Fruit fly (Drosophila melanogaster) whole organism, embryonic: ENCODE measurements around the gene Prat.
A peak's percentile ranks its signal among the peaks of the same experiment; 100 is the strongest.

ENCODE experiments used
- CG10366 ChIP-seq: fragments of 200-800 bp; sonication (Bioruptor generic); IDR thresholded peaks from 2 replicates; pipeline ENCODE4 v1.3.6; 2022; ENCODE audit warnings: missing biosample characterization, missing genetic modification characterization
- CG11085 ChIP-seq: fragments of 200-800 bp; sonication (Bioruptor generic); IDR thresholded peaks from 2 replicates; pipeline ENCODE4 v1.3.6; 2022; ENCODE audit warnings: missing biosample characterization, missing genetic modification characterization
- CG11504 ChIP-seq: fragments of 200-800 bp; sonication (Bioruptor generic); optimal IDR thresholded peaks from 3 replicates; lab custom pipeline; 2019; ENCODE audit warnings: missing biosample characterization, mild to moderate bottlenecking, missing genetic modification characterization, moderate library complexity
- CG11696 ChIP-seq: fragments of 200-800 bp; sonication (Bioruptor generic); IDR thresholded peaks from 2 replicates; pipeline ENCODE4 v1.3.6; 2022; ENCODE audit warnings: missing biosample characterization, missing genetic modification characterization
- CG12155 ChIP-seq: fragments of 200-800 bp; sonication (Bioruptor generic); optimal IDR thresholded peaks from 3 replicates; lab custom pipeline; 2016; ENCODE audit warnings: missing biosample characterization, missing genetic modification characterization
- CG14050 ChIP-seq: fragments of 200-800 bp; sonication (Bioruptor generic); IDR thresholded peaks from 3 replicates; pipeline ENCODE4 v1.3.6; 2022; ENCODE audit warnings: missing biosample characterization, missing genetic modification characterization
- CG15011 ChIP-seq: fragments of 200-800 bp; sonication (Bioruptor generic); optimal IDR thresholded peaks from 3 replicates; lab custom pipeline; 2018; ENCODE audit warnings: missing biosample characterization, mild to moderate bottlenecking, missing genetic modification characterization
- CG17612 ChIP-seq: fragments of 200-800 bp; sonication (Bioruptor generic); IDR thresholded peaks from 2 replicates; pipeline ENCODE4 v1.3.6; 2022; ENCODE audit warnings: missing biosample characterization, missing genetic modification characterization
- CG18599 ChIP-seq: fragments of 200-800 bp; sonication (Bioruptor generic); optimal IDR thresholded peaks from 3 replicates; lab custom pipeline; 2017; ENCODE audit warnings: missing biosample characterization, missing genetic modification characterization, mild to moderate bottlenecking, moderate library complexity, missing genetic modification reagents
- CG2116 ChIP-seq: fragments of 200-800 bp; sonication (Bioruptor generic); optimal IDR thresholded peaks from 3 replicates; lab custom pipeline; 2018; ENCODE audit warnings: missing biosample characterization, mild to moderate bottlenecking, missing genetic modification characterization
- CG3163 ChIP-seq: fragments of 200-800 bp; sonication (Bioruptor generic); optimal IDR thresholded peaks from 3 replicates; lab custom pipeline; 2016; ENCODE audit warnings: missing biosample characterization, missing genetic modification characterization
- CG3995 ChIP-seq: fragments of 200-800 bp; sonication (Bioruptor generic); optimal IDR thresholded peaks from 3 replicates; lab custom pipeline; 2016; ENCODE audit warnings: missing biosample characterization, missing genetic modification characterization
- CG4730 ChIP-seq: fragments of 200-800 bp; sonication (Bioruptor generic); IDR thresholded peaks from 2 replicates; pipeline ENCODE4 v1.3.6; 2022; ENCODE audit warnings: missing biosample characterization, missing genetic modification characterization
- CG5953 ChIP-seq: fragments of 200-800 bp; sonication (Bioruptor generic); IDR thresholded peaks from 2 replicates; pipeline ENCODE4 v1.3.6; 2022; ENCODE audit warnings: missing biosample characterization, missing genetic modification characterization
- CG6765 ChIP-seq: fragments of 200-800 bp; sonication (Bioruptor generic); optimal IDR thresholded peaks from 3 replicates; lab custom pipeline; 2017; ENCODE audit warnings: missing biosample characterization, mild to moderate bottlenecking, missing genetic modification characterization
- CG7372 ChIP-seq: fragments of 200-800 bp; sonication (Bioruptor generic); IDR thresholded peaks from 2 replicates; pipeline ENCODE4 v1.3.6; 2022; ENCODE audit warnings: missing biosample characterization, missing genetic modification characterization
- CG7786 ChIP-seq: fragments of 200-800 bp; sonication (Bioruptor generic); optimal IDR thresholded peaks from 2 replicates; lab custom pipeline; 2016; ENCODE audit warnings: missing biosample characterization, missing genetic modification characterization
- CG7839 ChIP-seq: fragments of 200-800 bp; sonication (Bioruptor generic); optimal IDR thresholded peaks from 3 replicates; lab custom pipeline; 2018; ENCODE audit warnings: missing biosample characterization, mild to moderate bottlenecking, missing genetic modification characterization, moderate library complexity
- CG8359 ChIP-seq: fragments of 200-800 bp; sonication (Bioruptor generic); optimal IDR thresholded peaks from 2 replicates; lab custom pipeline; 2017; ENCODE audit warnings: missing biosample characterization, mild to moderate bottlenecking, missing genetic modification characterization, borderline replicate concordance
- CG9215 ChIP-seq: fragments of 200-800 bp; sonication (Bioruptor generic); IDR thresholded peaks from 2 replicates; pipeline ENCODE4 v1.3.6; 2022; ENCODE audit warnings: missing biosample characterization, missing genetic modification characterization
- CkIIα-i1 ChIP-seq: fragments of 200-800 bp; sonication (Bioruptor generic); IDR thresholded peaks from 2 replicates; pipeline ENCODE4 v1.3.6; 2022; ENCODE audit warnings: missing biosample characterization, missing genetic modification characterization
- CrebB ChIP-seq: fragments of 200-800 bp; sonication (Bioruptor generic); optimal IDR thresholded peaks from 3 replicates; lab custom pipeline; 2018; ENCODE audit warnings: missing biosample characterization, mild to moderate bottlenecking, missing genetic modification characterization
- E2f2 ChIP-seq: fragments of 200-800 bp; sonication (Bioruptor generic); IDR thresholded peaks from 2 replicates; pipeline ENCODE4 v1.3.6; 2022; ENCODE audit warnings: missing biosample characterization, missing genetic modification characterization
- Ets97D ChIP-seq: fragments of 200-800 bp; sonication (Bioruptor generic); optimal IDR thresholded peaks from 3 replicates; lab custom pipeline; 2016; ENCODE audit warnings: missing biosample characterization, missing genetic modification characterization
- Fer2 ChIP-seq: fragments of 200-800 bp; sonication (Bioruptor generic); optimal IDR thresholded peaks from 2 replicates; lab custom pipeline; 2018; ENCODE audit warnings: missing biosample characterization, mild to moderate bottlenecking, missing genetic modification characterization, moderate library complexity
- H2.0 ChIP-seq: fragments of 200-800 bp; sonication (Bioruptor generic); IDR thresholded peaks from 2 replicates; pipeline ENCODE4 v1.3.6; 2022; ENCODE audit warnings: missing biosample characterization, missing genetic modification characterization
- HLH4C ChIP-seq: fragments of 200-800 bp; sonication (Bioruptor generic); IDR thresholded peaks from 3 replicates; pipeline ENCODE4 v1.3.6; 2022; ENCODE audit warnings: missing biosample characterization, missing genetic modification characterization; ENCODE audit not compliant: partially characterized antibody
- HLHmδ ChIP-seq: fragments of 200-800 bp; sonication (Bioruptor generic); optimal IDR thresholded peaks from 2 replicates; lab custom pipeline; 2018; ENCODE audit warnings: missing biosample characterization, mild to moderate bottlenecking, missing genetic modification characterization, moderate library complexity
- Max ChIP-seq: fragments of 200-800 bp; sonication (Bioruptor generic); optimal IDR thresholded peaks from 2 replicates; lab custom pipeline; 2016; ENCODE audit warnings: missing biosample characterization, mild to moderate bottlenecking, missing genetic modification characterization
- NFAT ChIP-seq: fragments of 200-800 bp; sonication (Bioruptor generic); IDR thresholded peaks from 2 replicates; pipeline ENCODE4 v1.3.6; 2022; ENCODE audit warnings: missing biosample characterization, missing genetic modification characterization
- Nf-YA ChIP-seq: fragments of 200-800 bp; sonication (Bioruptor generic); IDR thresholded peaks from 2 replicates; pipeline ENCODE4 v1.3.6; 2022; ENCODE audit warnings: missing biosample characterization, missing genetic modification characterization
- Pdp1 ChIP-seq, 2 experiments: fragments of 200-800 bp; sonication (Bioruptor generic); optimal IDR thresholded peaks; 3 replicates each; lab custom pipeline; 2016; ENCODE audit warnings: missing biosample characterization in 2 of 2, missing genetic modification characterization in 2 of 2, mild to moderate bottlenecking in 1 of 2, moderate library complexity in 1 of 2
- Sox100B ChIP-seq: fragments of 200-800 bp; sonication (Bioruptor generic); optimal IDR thresholded peaks from 3 replicates; lab custom pipeline; 2018; ENCODE audit warnings: missing biosample characterization, mild to moderate bottlenecking, missing genetic modification characterization
- Sry-δ ChIP-seq: fragments of 200-800 bp; sonication (Bioruptor generic); optimal IDR thresholded peaks from 2 replicates; lab custom pipeline; 2016; ENCODE audit warnings: missing biosample characterization, missing genetic modification characterization
- Trl ChIP-seq, 3 experiments: fragments of >200 bp in 2 of 3; fragments of 200-800 bp in 1 of 3; sonication (Bioruptor generic) in 1 of 3; optimal IDR thresholded peaks; 2 replicates in 1 of 3; 3 replicates in 2 of 3; lab custom pipeline; 2016 to 2017; ENCODE audit warnings: missing biosample characterization in 1 of 3, missing genetic modification characterization in 1 of 3
- Usf ChIP-seq: fragments of 200-800 bp; sonication (Bioruptor generic); optimal IDR thresholded peaks from 2 replicates; lab custom pipeline; 2017; ENCODE audit warnings: missing genotype, missing biosample characterization, missing genetic modification characterization
- az2 ChIP-seq: fragments of 200-800 bp; sonication (Bioruptor generic); optimal IDR thresholded peaks from 3 replicates; lab custom pipeline; 2016; ENCODE audit warnings: missing biosample characterization, missing genetic modification characterization
- bcd ChIP-seq: fragments of 200-800 bp; sonication (Bioruptor generic); optimal IDR thresholded peaks from 2 replicates; lab custom pipeline; 2017; ENCODE audit warnings: missing biosample characterization, mild to moderate bottlenecking, missing genetic modification characterization
- bsh ChIP-seq, 2 experiments: fragments of 200-800 bp; sonication (Bioruptor generic); optimal IDR thresholded peaks; 2 replicates each; lab custom pipeline; 2017 to 2018; ENCODE audit warnings: mild to moderate bottlenecking in 2 of 2, missing biosample characterization in 2 of 2, missing genetic modification characterization in 2 of 2, moderate library complexity in 1 of 2
- disco-r ChIP-seq: fragments of 200-800 bp; sonication (Bioruptor generic); optimal IDR thresholded peaks from 2 replicates; lab custom pipeline; 2016; ENCODE audit warnings: missing biosample characterization, missing genetic modification characterization
- ems ChIP-seq: fragments of 200-800 bp; sonication (Bioruptor generic); optimal IDR thresholded peaks from 3 replicates; lab custom pipeline; 2016; ENCODE audit warnings: missing biosample characterization, missing genetic modification characterization
- ewg ChIP-seq: fragments of 200-800 bp; sonication (Bioruptor generic); optimal IDR thresholded peaks from 3 replicates; lab custom pipeline; 2017; ENCODE audit warnings: mild to moderate bottlenecking, missing biosample characterization, missing genetic modification reagents, missing genetic modification characterization
- fd3F ChIP-seq: fragments of 200-800 bp; sonication (Bioruptor generic); optimal IDR thresholded peaks from 2 replicates; lab custom pipeline; 2018; ENCODE audit warnings: missing biosample characterization, mild to moderate bottlenecking, missing genetic modification characterization, moderate library complexity
- gcm ChIP-seq: fragments of 200-800 bp; sonication (Bioruptor generic); optimal IDR thresholded peaks from 2 replicates; lab custom pipeline; 2019; ENCODE audit warnings: missing biosample characterization, mild to moderate bottlenecking, missing genetic modification characterization, moderate library complexity
- hkb ChIP-seq, 2 experiments: fragments of 200-800 bp in 1 of 2; fragments of >200 bp in 1 of 2; sonication (Bioruptor generic) in 1 of 2; IDR thresholded peaks in 1 of 2; optimal IDR thresholded peaks in 1 of 2; 2 replicates each; pipeline versions ENCODE4 v1.3.6 to Lab custom; 2017 to 2022; ENCODE audit warnings: missing biosample characterization in 1 of 2, missing genetic modification characterization in 1 of 2
- jumu ChIP-seq: fragments of 200-800 bp; sonication (Bioruptor generic); optimal IDR thresholded peaks from 3 replicates; lab custom pipeline; 2016; ENCODE audit warnings: missing biosample characterization, missing genetic modification characterization
- lilli ChIP-seq: fragments of 200-800 bp; sonication (Bioruptor generic); optimal IDR thresholded peaks from 3 replicates; lab custom pipeline; 2016; ENCODE audit warnings: missing biosample characterization, missing genetic modification characterization
- stc ChIP-seq: fragments of 200-800 bp; sonication (Bioruptor generic); IDR thresholded peaks from 2 replicates; pipeline ENCODE4 v1.3.6; 2022; ENCODE audit warnings: missing biosample characterization, missing genetic modification characterization
- vnd ChIP-seq: fragments of 200-800 bp; sonication (Bioruptor generic); IDR thresholded peaks from 3 replicates; pipeline ENCODE4 v1.3.6; 2022; ENCODE audit warnings: missing biosample characterization, missing genetic modification characterization; ENCODE audit not compliant: partially characterized antibody
- wor ChIP-seq: fragments of 200-800 bp; sonication (Bioruptor generic); IDR thresholded peaks from 2 replicates; pipeline ENCODE4 v1.3.6; 2022; ENCODE audit warnings: missing biosample characterization, missing genetic modification characterization

Gene Prat

DNA sequence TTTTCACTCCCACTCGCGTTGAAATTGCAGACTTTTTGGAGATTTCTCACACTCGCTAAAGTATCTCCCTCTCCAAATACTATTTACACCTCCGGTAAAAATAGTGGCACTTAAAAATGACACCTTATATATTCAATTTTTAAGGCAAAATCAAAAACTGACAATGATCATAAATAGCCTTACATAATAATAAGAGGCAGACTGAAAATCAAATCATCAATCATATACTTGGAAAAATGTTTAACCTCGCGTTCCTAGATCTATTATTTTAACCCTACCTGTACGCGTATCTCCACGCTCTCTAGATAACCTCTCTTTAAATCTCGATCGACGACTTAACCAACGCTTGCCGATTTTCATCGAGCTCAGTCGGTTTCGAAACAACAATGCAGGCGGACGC is 16.1 kb downstream of the Prat start (continued):
- TF ChIP-seq Trl (optimal IDR thresholded peaks at IDR 0.05; lab: Kevin White, UChicago) (peak in 1 of 2 experiments; percentile 47), Trl (GFP tag; optimal IDR thresholded peaks at IDR 0.05; lab: Kevin White, UChicago) (peak; percentile 55), CG15011 (GFP tag; lab: Kevin White, UChicago) (peak; percentile 57), CG8359 (GFP tag; lab: Kevin White, UChicago) (no peak), Max (peak; percentile 62), Fer2 (peak; percentile 15), NFAT (GFP tag; lab: Robert Waterston, UW) (peak; percentile 61), disco-r (GFP tag; lab: Kevin White, UChicago) (no peak), CkIIα-i1 (no peak), CG11696 (GFP tag; lab: Robert Waterston, UW) (peak; percentile 91), CrebB (peak; percentile 65), hkb (optimal IDR thresholded peaks at IDR 0.05; lab: Kevin White, UChicago) (no peak), hkb (GFP tag; IDR thresholded peaks at IDR 0.05; lab: Robert Waterston, UW) (peak; percentile 77), jumu (GFP tag; lab: Kevin White, UChicago) (peak; percentile 39), Sry-δ (GFP tag; lab: Kevin White, UChicago) (peak; percentile 10), CG6765 (peak; percentile 3), CG14050 (GFP tag; lab: Robert Waterston, UW) (peak; percentile 72), HLHmδ (GFP tag; lab: Kevin White, UChicago) (no peak), vnd (GFP tag; lab: Robert Waterston, UW) (no peak), Nf-YA (peak; percentile 75), Pdp1 (GFP tag; optimal IDR thresholded peaks at IDR 0.05; lab: Kevin White, UChicago) (peak; percentile 59 to 66), CG9215 (GFP tag; lab: Robert Waterston, UW) (peak; percentile 55), bsh (GFP tag; optimal IDR thresholded peaks at IDR 0.05; lab: Kevin White, UChicago) (peak in 1 of 2 experiments; percentile 73), fd3F (GFP tag; lab: Kevin White, UChicago) (peak; percentile 71), az2 (GFP tag; lab: Kevin White, UChicago) (peak; percentile 56), CG3163 (no peak), CG11504 (no peak), wor (0 out of 2 replicates have a peak, but pooled peaks have one; percentile 46), CG18599 (GFP tag; lab: Kevin White, UChicago) (no peak), lilli (GFP tag; lab: Kevin White, UChicago) (peak; percentile 78), CG11085 (GFP tag; lab: Robert Waterston, UW) (peak; percentile 43), CG2116 (peak; percentile 12), CG4730 (peak; percentile 42; the same call in 1 of the 2 replicates), H2.0 (GFP tag; lab: Robert Waterston, UW) (peak; percentile 61), Ets97D (GFP tag; lab: Kevin White, UChicago) (no peak), CG7786 (GFP tag; lab: Kevin White, UChicago) (peak; percentile 49), CG7839 (no peak), Sox100B (GFP tag; lab: Kevin White, UChicago) (peak; percentile 46), bcd (peak; percentile 69), CG7372 (GFP tag; lab: Robert Waterston, UW) (peak; percentile 55), E2f2 (GFP tag; lab: Robert Waterston, UW) (peak; percentile 52; the same call in 1 of the 2 replicates), ewg (no peak), Usf (GFP tag; lab: Kevin White, UChicago) (no peak), gcm (GFP tag; lab: Kevin White, UChicago) (no peak), CG3995 (GFP tag; lab: Kevin White, UChicago) (peak; percentile 40), CG12155 (peak; percentile 53), ems (GFP tag; lab: Kevin White, UChicago) (peak; percentile 30), CG17612 (GFP tag; lab: Robert Waterston, UW) (peak; percentile 47; the same call in 1 of the 2 replicates), HLH4C (no peak), stc (GFP tag; lab: Robert Waterston, UW) (peak; percentile 81), CG10366 (GFP tag; lab: Robert Waterston, UW) (peak; percentile 73), CG5953 (GFP tag; lab: Robert Waterston, UW) (peak; percentile 33; the same call in 1 of the 2 replicates)
